Worm (Caenorhabditis elegans): ENCODE results near the gene Y32F6A.4.

ce11 chrV:10469845-10470244 is 36.0 kb upstream of the Y32F6A.4 start:
- TF ChIP-seq lin-39 (tag; optimal IDR thresholded peaks at IDR 0.05) (no peak), efl-1 (optimal IDR thresholded peaks at IDR 0.05) (no peak), efl-1 (GFP tag; optimal IDR thresholded peaks at IDR 0.05 in 1 of 2) (peak in 1 of 2 experiments; percentile 71), ztf-11 (tag; optimal IDR thresholded peaks at IDR 0.05) (no peak), vab-15 (tag; optimal IDR thresholded peaks at IDR 0.05) (no peak), ces-1 (GFP tag; optimal IDR thresholded peaks at IDR 0.05) (no peak)
